Worm (Caenorhabditis elegans) whole organism, L4 larva: Measurements from ENCODE around the gene metl-1.
"Not testable (repeated sequence)": the region's sequence is repeated elsewhere in the genome, so short reads cannot be mapped to it uniquely, and the experiment has no call there.

Experiments
- ama-1 ChIP-seq: fragments of 150-350 bp; optimal IDR thresholded peaks from 2 replicates; lab custom pipeline; 2014; ENCODE audit warnings: inconsistent platforms, mixed read lengths
- arid-1 ChIP-seq: fragments of 200-800 bp; sonication (Bioruptor generic); conservative IDR thresholded peaks from 2 replicates; pipeline ENCODE4 v1.3.6; 2022; ENCODE audit warnings: missing genetic modification reagents, missing genetic modification characterization, missing compliant biosample characterization
- ceh-32 ChIP-seq: sonication (generic microtip); optimal IDR thresholded peaks from 2 replicates; lab custom pipeline; 2016; ENCODE audit warnings: mild to moderate bottlenecking, missing genetic modification characterization, missing compliant biosample characterization; ENCODE audit not compliant: poor library complexity
- lsy-2 ChIP-seq, 2 experiments: fragments of 150-350 bp in 1 of 2; sonication (generic microtip) in 1 of 2; optimal IDR thresholded peaks; 2 replicates each; lab custom pipeline; 2014 to 2017; ENCODE audit warnings: missing biosample characterization in 2 of 2, missing genetic modification characterization in 2 of 2
- nhr-77 ChIP-seq: fragments of 150-350 bp; optimal IDR thresholded peaks from 2 replicates; lab custom pipeline; 2014; ENCODE audit warnings: missing biosample characterization, missing genetic modification characterization
- rbr-2 ChIP-seq: sonication (generic microtip); optimal IDR thresholded peaks from 2 replicates; lab custom pipeline; 2016; ENCODE audit warnings: missing genotype, missing genetic modification characterization, missing compliant biosample characterization
- unc-62 ChIP-seq, 3 experiments: fragments of 150-350 bp in 1 of 3; sonication (generic microtip); optimal IDR thresholded peaks in 2 of 3; peaks in 1 of 3; 1 replicate in 1 of 3; 2 replicates in 2 of 3; lab custom pipeline; 2014 to 2017; ENCODE audit warnings: missing biosample characterization in 3 of 3, missing genetic modification characterization in 3 of 3, missing genetic modification reagents in 3 of 3, missing genotype in 1 of 3

ce11 chrII:11442425-11442824 is 30.9 kb downstream of the metl-1 start, which contains the start of gene ebp-2:
- TF ChIP-seq unc-62 (GFP tag; optimal IDR thresholded peaks at IDR 0.05 in 1 of 2; lab: Kevin White, UChicago); unc-62 (tag; optimal IDR thresholded peaks at IDR 0.05; lab: Kevin White, UChicago); arid-1; ceh-32 (tag; lab: Kevin White, UChicago); rbr-2 (tag; lab: Kevin White, UChicago); ama-1 (lab: Kevin White, UChicago); lsy-2 (tag; optimal IDR thresholded peaks at IDR 0.05; lab: Kevin White, UChicago); nhr-77: not testable (repeated sequence)
